Worm (Caenorhabditis elegans) whole organism, L2 larva: Measurements from ENCODE around the gene nmy-3.

Source experiments
- R02D3.7 ChIP-seq: fragments of 150-350 bp; optimal IDR thresholded peaks from 2 replicates; lab custom pipeline; 2014; ENCODE audit warnings: missing biosample characterization, missing genetic modification characterization
- nhr-11 ChIP-seq: fragments of 150-350 bp; optimal IDR thresholded peaks from 2 replicates; lab custom pipeline; 2014; ENCODE audit warnings: missing biosample characterization, missing genetic modification characterization
- nhr-237 ChIP-seq: fragments of 150-350 bp; optimal IDR thresholded peaks from 2 replicates; lab custom pipeline; 2014; ENCODE audit warnings: missing biosample characterization, missing genetic modification characterization
- skn-1 ChIP-seq: sonication (generic microtip); optimal IDR thresholded peaks from 2 replicates; lab custom pipeline; 2017; ENCODE audit warnings: missing biosample characterization, missing genetic modification characterization
- unc-39 ChIP-seq: fragments of 150-350 bp; optimal IDR thresholded peaks from 2 replicates; lab custom pipeline; 2014; ENCODE audit warnings: missing biosample characterization, missing genetic modification characterization
- zag-1 ChIP-seq: fragments of 150-350 bp; optimal IDR thresholded peaks from 2 replicates; lab custom pipeline; 2014; ENCODE audit warnings: missing biosample characterization, missing genetic modification characterization

- TF ChIP-seq nhr-237 (tag; lab: Kevin White, UChicago), result no peak
- TF ChIP-seq unc-39, result no peak
- no peak for TF ChIP-seq zag-1 (tag; lab: Kevin White, UChicago)
- TF ChIP-seq skn-1 (tag; lab: Kevin White, UChicago), result no peak
- no peak for TF ChIP-seq nhr-11
- no peak for TF ChIP-seq R02D3.7 (tag; lab: Kevin White, UChicago)
Measured at ce11 chrIV:9256017-9256416, 18.3 kb upstream of the nmy-3 start, which contains the start of gene Y11D7A.9.
